Worm (Caenorhabditis elegans) whole organism, late embryonic: Measurements from ENCODE around the gene fat-1.

Experiments used
- C38D4.7 ChIP-seq: fragments of 200-800 bp; sonication (Bioruptor generic); optimal IDR thresholded peaks from 2 replicates; lab custom pipeline; 2018; ENCODE audit warnings: mild to moderate bottlenecking, missing genetic modification characterization, moderate library complexity, missing compliant biosample characterization
- T23F11.4 ChIP-seq: fragments of 200-800 bp; sonication (Bioruptor generic); optimal IDR thresholded peaks from 2 replicates; lab custom pipeline; 2018; ENCODE audit warnings: mild to moderate bottlenecking, missing genetic modification characterization, missing compliant biosample characterization
- ama-1 ChIP-seq: fragments of 150-350 bp; optimal IDR thresholded peaks from 2 replicates; lab custom pipeline; 2014
- ceh-14 ChIP-seq: sonication (generic microtip); optimal IDR thresholded peaks from 2 replicates; lab custom pipeline; 2016; ENCODE audit warnings: missing genotype, missing genetic modification characterization, missing compliant biosample characterization
- ceh-2 ChIP-seq: sonication (generic microtip); optimal IDR thresholded peaks from 2 replicates; lab custom pipeline; 2016; ENCODE audit warnings: missing genotype, missing genetic modification characterization, missing compliant biosample characterization
- ceh-22 ChIP-seq: sonication (generic microtip); optimal IDR thresholded peaks from 2 replicates; lab custom pipeline; 2017; ENCODE audit warnings: missing biosample characterization, missing genetic modification characterization
- ceh-9 ChIP-seq: sonication (generic microtip); optimal IDR thresholded peaks from 2 replicates; lab custom pipeline; 2016; ENCODE audit warnings: mild to moderate bottlenecking, missing genetic modification characterization, inconsistent platforms, missing compliant biosample characterization
- dve-1 ChIP-seq: sonication (generic microtip); optimal IDR thresholded peaks from 2 replicates; lab custom pipeline; 2017; ENCODE audit warnings: antibody characterized with exemption, mild to moderate bottlenecking, missing genetic modification characterization, missing compliant biosample characterization
- elt-2 ChIP-seq: sonication (generic microtip); optimal IDR thresholded peaks from 2 replicates; lab custom pipeline; 2016; ENCODE audit warnings: missing genetic modification reagents, missing genetic modification characterization, missing compliant biosample characterization
- ets-4 ChIP-seq: sonication (generic microtip); optimal IDR thresholded peaks from 2 replicates; lab custom pipeline; 2016; ENCODE audit warnings: missing genetic modification characterization, missing compliant biosample characterization
- eyg-1 ChIP-seq: sonication (generic microtip); optimal IDR thresholded peaks from 2 replicates; lab custom pipeline; 2016; ENCODE audit warnings: missing genotype, missing genetic modification characterization, missing compliant biosample characterization
- fax-1 ChIP-seq: sonication (generic microtip); optimal IDR thresholded peaks from 2 replicates; lab custom pipeline; 2016; ENCODE audit warnings: missing genotype, missing genetic modification characterization, missing compliant biosample characterization
- hlh-30 ChIP-seq: sonication (generic microtip); optimal IDR thresholded peaks from 2 replicates; lab custom pipeline; 2017; ENCODE audit warnings: antibody characterized with exemption, missing genetic modification characterization, missing compliant biosample characterization; ENCODE audit not compliant: insufficient read depth
- hlh-8 ChIP-seq: sonication (generic microtip); optimal IDR thresholded peaks from 2 replicates; lab custom pipeline; 2016; ENCODE audit warnings: missing genotype, missing genetic modification characterization, missing compliant biosample characterization
- madf-2 ChIP-seq: sonication (generic microtip); optimal IDR thresholded peaks from 2 replicates; lab custom pipeline; 2017; ENCODE audit warnings: missing genetic modification characterization, missing compliant biosample characterization
- nhr-11 ChIP-seq: fragments of 150-350 bp; optimal IDR thresholded peaks from 2 replicates; lab custom pipeline; 2014; ENCODE audit warnings: missing biosample characterization, missing genetic modification characterization
- pha-2 ChIP-seq: sonication (generic microtip); optimal IDR thresholded peaks from 2 replicates; lab custom pipeline; 2017; ENCODE audit warnings: mild to moderate bottlenecking, missing genetic modification characterization, missing compliant biosample characterization
- sdc-2 ChIP-seq: sonication (generic microtip); optimal IDR thresholded peaks from 2 replicates; lab custom pipeline; 2016; ENCODE audit warnings: missing genotype, missing genetic modification characterization, missing compliant biosample characterization
- sox-4 ChIP-seq: sonication (generic microtip); optimal IDR thresholded peaks from 2 replicates; lab custom pipeline; 2017; ENCODE audit warnings: mild to moderate bottlenecking, missing genetic modification characterization, inconsistent platforms, missing compliant biosample characterization
- tbx-7 ChIP-seq: sonication (generic microtip); optimal IDR thresholded peaks from 2 replicates; lab custom pipeline; 2016; ENCODE audit warnings: missing genotype, missing genetic modification characterization, missing compliant biosample characterization
- ttx-3 ChIP-seq: sonication (generic microtip); optimal IDR thresholded peaks from 2 replicates; lab custom pipeline; 2016; ENCODE audit warnings: missing genetic modification reagents, missing genetic modification characterization, missing compliant biosample characterization
- unc-42 ChIP-seq: sonication (generic microtip); optimal IDR thresholded peaks from 2 replicates; lab custom pipeline; 2016; ENCODE audit warnings: missing genotype, missing genetic modification characterization, missing compliant biosample characterization

The fat-1 gene

DNA sequence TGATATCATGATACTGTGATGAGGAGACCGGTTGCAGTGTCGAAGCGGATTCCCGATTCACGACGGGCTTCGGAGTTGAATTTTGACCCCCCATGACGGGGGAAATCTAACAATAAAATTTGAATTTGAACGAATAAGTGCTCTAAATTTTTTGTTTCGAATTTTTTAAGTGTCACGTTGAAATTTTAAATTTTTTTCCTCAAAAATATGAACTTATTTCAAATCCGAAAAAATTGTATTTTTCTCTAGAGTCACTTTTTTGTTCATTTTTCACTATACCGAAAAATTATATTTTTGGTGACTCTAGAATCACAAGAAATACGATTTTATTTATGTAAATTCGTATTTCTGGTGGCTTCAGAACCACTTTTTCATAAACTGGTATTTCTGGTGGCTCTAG lies 43.0 kb downstream of the fat-1 start, which contains the start of gene W02A2.8:
TSS of gene W02A2.8 (minus strand) at position 101 of the 400 bp plus-strand sequence.
- TF ChIP-seq madf-2 (tag; lab: Kevin White, UChicago) (no peak), T23F11.4 (no peak), ceh-2 (tag; lab: Kevin White, UChicago) (no peak), dve-1 (no peak), ceh-22 (tag; lab: Kevin White, UChicago) (no peak), fax-1 (tag; lab: Kevin White, UChicago) (no peak), elt-2 (no peak), nhr-11 (tag; lab: Kevin White, UChicago) (no peak), unc-42 (no peak), hlh-30 (no peak), ets-4 (tag; lab: Kevin White, UChicago) (no peak), ama-1 (lab: Kevin White, UChicago) (no peak)

DNA sequence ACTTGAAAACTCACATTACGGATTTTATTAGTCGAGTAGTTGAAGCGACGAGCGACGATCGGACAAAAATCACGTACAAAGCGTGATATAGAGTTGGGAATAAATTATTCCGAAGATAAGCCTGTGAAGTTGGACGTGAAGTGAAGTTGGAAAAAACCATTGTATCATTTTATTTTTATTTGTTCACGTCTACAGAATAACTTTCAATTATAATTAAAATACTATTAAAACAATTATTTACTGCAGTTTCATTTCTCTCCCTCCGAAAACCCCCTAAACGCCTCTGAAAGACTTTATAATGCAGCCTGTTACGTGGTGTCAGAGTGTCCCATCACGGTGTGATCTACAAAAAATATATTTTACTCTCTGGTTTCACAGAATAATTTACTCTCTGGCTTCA lies 44.7 kb downstream of the fat-1 start, which contains the start of gene Y62E10A.3:
TSS of gene Y62E10A.3 (minus strand) at position 101 of the 400 bp plus-strand sequence.
- no peak for TF ChIP-seq sdc-2

DNA sequence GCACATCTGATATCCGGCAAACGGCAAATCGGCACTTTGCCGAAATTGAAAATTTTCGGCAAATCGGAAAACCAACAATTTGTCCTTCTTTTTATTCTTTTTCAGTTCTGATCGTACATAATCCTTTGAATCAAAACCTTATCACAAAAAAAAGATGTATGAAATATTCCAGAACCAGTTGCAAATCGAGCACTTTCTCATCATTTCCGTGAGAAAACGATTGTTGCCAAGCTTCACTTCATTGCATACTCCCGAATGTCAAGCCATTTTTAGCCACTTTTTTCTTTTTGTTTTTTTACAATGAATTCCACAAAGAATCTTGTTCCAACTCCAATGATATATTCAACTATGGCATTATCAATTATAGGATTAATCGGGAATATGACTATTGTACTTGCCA lies 49.4 kb downstream of the fat-1 start, which contains the start of gene srsx-25:
TSS of gene srsx-25 (plus strand) at position 301 of the 400 bp plus-strand sequence.
- TF ChIP-seq ceh-9 (tag; lab: Kevin White, UChicago) (no peak), C38D4.7 (no peak), sdc-2 (no peak), ceh-14 (no peak), tbx-7 (tag; lab: Kevin White, UChicago) (no peak), madf-2 (tag; lab: Kevin White, UChicago) (no peak), dve-1 (no peak), eyg-1 (tag; lab: Kevin White, UChicago) (no peak), pha-2 (no peak), ttx-3 (tag; lab: Kevin White, UChicago) (no peak), sox-4 (tag; lab: Kevin White, UChicago) (no peak), hlh-8 (tag; lab: Kevin White, UChicago) (no peak)
- TF ChIP-seq, all 69 proteins: peak for 0
